Worm (Caenorhabditis elegans): ENCODE measurements around the gene elt-2.

DNA sequence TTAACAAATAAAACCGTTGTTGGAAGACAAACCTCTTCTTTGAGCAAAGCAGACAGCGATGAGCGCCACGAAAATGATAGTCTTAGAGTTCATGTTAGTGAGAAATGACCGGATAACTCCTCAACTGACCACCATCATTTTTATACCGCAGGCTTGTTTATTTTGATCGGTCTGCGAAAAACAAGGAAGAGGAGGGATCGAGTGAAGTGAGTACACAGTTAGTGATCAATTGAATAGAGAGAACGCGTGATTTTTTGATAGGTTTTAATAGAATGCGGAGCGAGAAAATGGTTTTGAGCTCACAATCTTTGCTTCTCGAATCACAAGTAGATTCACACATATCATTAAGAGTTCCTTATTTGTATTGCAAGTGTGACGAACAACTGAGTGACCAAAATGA lies 40.3 kb downstream of the elt-2 start, which contains the start of gene F14F3.4:
- TF ChIP-seq ces-1 (GFP tag; optimal IDR thresholded peaks at IDR 0.05), result no peak
- no peak for TF ChIP-seq mep-1 (tag; optimal IDR thresholded peaks at IDR 0.05)
- no peak for TF ChIP-seq pha-4 (tag; optimal IDR thresholded peaks at IDR 0.05)
- no peak for TF ChIP-seq snpc-4 (tag; optimal IDR thresholded peaks at IDR 0.05)
- TF ChIP-seq nhr-28 (tag; optimal IDR thresholded peaks at IDR 0.05), result no peak
- no peak for TF ChIP-seq mls-2 (tag; optimal IDR thresholded peaks at IDR 0.05)
- TF ChIP-seq M03D4.4 (tag; optimal IDR thresholded peaks at IDR 0.05), result no peak
- TF ChIP-seq lin-32 (GFP tag; optimal IDR thresholded peaks at IDR 0.05), result no peak
- TF ChIP-seq mab-5 (tag; optimal IDR thresholded peaks at IDR 0.05), result no peak
- no peak for TF ChIP-seq unc-39 (tag; optimal IDR thresholded peaks at IDR 0.05)
- no peak for TF ChIP-seq cnd-1 (tag; optimal IDR thresholded peaks at IDR 0.05)
- TF ChIP-seq elt-1 (tag; optimal IDR thresholded peaks at IDR 0.05; ENCODE audit: borderline replicate concordance, insufficient read depth), result no peak
- no peak for TF ChIP-seq nhr-237 (tag; optimal IDR thresholded peaks at IDR 0.05)
- no peak for TF ChIP-seq nhr-12 (tag; optimal IDR thresholded peaks at IDR 0.05)
